Worm (Caenorhabditis elegans) whole organism, late embryonic: ENCODE data around the gene nspd-9.

Source experiments
- ceh-24 ChIP-seq: sonication (generic microtip); optimal IDR thresholded peaks from 2 replicates; lab custom pipeline; 2016; ENCODE audit warnings: mild to moderate bottlenecking, missing genetic modification characterization, missing compliant biosample characterization
- ceh-9 ChIP-seq: sonication (generic microtip); optimal IDR thresholded peaks from 2 replicates; lab custom pipeline; 2016; ENCODE audit warnings: mild to moderate bottlenecking, missing genetic modification characterization, inconsistent platforms, missing compliant biosample characterization
- che-1 ChIP-seq: sonication (generic microtip); optimal IDR thresholded peaks from 2 replicates; lab custom pipeline; 2016; ENCODE audit warnings: mild to moderate bottlenecking, missing genetic modification characterization, missing compliant biosample characterization
- dmd-4 ChIP-seq: sonication (generic microtip); optimal IDR thresholded peaks from 2 replicates; lab custom pipeline; 2016; ENCODE audit warnings: borderline replicate concordance, missing genetic modification characterization, missing compliant biosample characterization
- nhr-11 ChIP-seq: fragments of 150-350 bp; optimal IDR thresholded peaks from 2 replicates; lab custom pipeline; 2014; ENCODE audit warnings: missing biosample characterization, missing genetic modification characterization
- pag-3 ChIP-seq: sonication (generic microtip); optimal IDR thresholded peaks from 2 replicates; lab custom pipeline; 2016; ENCODE audit warnings: missing compliant biosample characterization, missing genetic modification characterization, borderline replicate concordance
- tbx-2 ChIP-seq: sonication (generic microtip); optimal IDR thresholded peaks from 2 replicates; lab custom pipeline; 2016; ENCODE audit warnings: missing genetic modification characterization, missing compliant biosample characterization
- ztf-16 ChIP-seq: sonication (generic microtip); optimal IDR thresholded peaks from 2 replicates; lab custom pipeline; 2017; ENCODE audit warnings: missing genetic modification characterization, missing compliant biosample characterization

ce11 chrIII:4852025-4852424 is 21.9 kb upstream of the nspd-9 start, which contains the start of gene ced-4:
- TF ChIP-seq dmd-4 (tag; lab: Kevin White, UChicago) (no peak), nhr-11 (tag; lab: Kevin White, UChicago) (no peak), ceh-24 (no peak), ceh-9 (tag; lab: Kevin White, UChicago) (no peak), tbx-2 (no peak), ztf-16 (tag; lab: Kevin White, UChicago) (no peak), che-1 (no peak), pag-3 (no peak)
